Fruit fly (Drosophila melanogaster): ENCODE measurements around the gene eIF4EHP.

dm6 chr3R:24014600-24014999, 94.2 kb downstream of the eIF4EHP start:
- TF ChIP-seq CG8478 (optimal IDR thresholded peaks at IDR 0.05) (no peak), CTCF (optimal IDR thresholded peaks at IDR 0.05) (no peak)

All from S2 (cell line).